Worm (Caenorhabditis elegans) whole organism, early embryonic: ENCODE results near the gene F02C9.2.

Experiments used
- B0310.2 ChIP-seq: sonication (generic microtip); optimal IDR thresholded peaks from 2 replicates; lab custom pipeline; 2016; ENCODE audit warnings: mild to moderate bottlenecking, missing genetic modification characterization, missing compliant biosample characterization
- F13C5.2 ChIP-seq: sonication (generic microtip); optimal IDR thresholded peaks from 2 replicates; lab custom pipeline; 2017; ENCODE audit warnings: mild to moderate bottlenecking, missing genetic modification characterization, inconsistent platforms, missing compliant biosample characterization
- aly-1 ChIP-seq: sonication (generic microtip); optimal IDR thresholded peaks from 2 replicates; lab custom pipeline; 2016; ENCODE audit warnings: missing genetic modification characterization, missing compliant biosample characterization
- ama-1 ChIP-seq: fragments of 150-350 bp; optimal IDR thresholded peaks from 2 replicates; lab custom pipeline; 2014
- ceh-13 ChIP-seq: fragments of 200-800 bp; sonication (Bioruptor generic); optimal IDR thresholded peaks from 2 replicates; lab custom pipeline; 2018; ENCODE audit warnings: mild to moderate bottlenecking, missing genetic modification characterization, missing compliant biosample characterization
- ceh-36 ChIP-seq: sonication (generic microtip); optimal IDR thresholded peaks from 2 replicates; lab custom pipeline; 2016; ENCODE audit warnings: missing genetic modification characterization, inconsistent platforms, missing compliant biosample characterization
- ets-7 ChIP-seq: sonication (generic microtip); optimal IDR thresholded peaks from 2 replicates; lab custom pipeline; 2016; ENCODE audit warnings: missing genotype, missing genetic modification characterization, missing compliant biosample characterization
- flt-1 ChIP-seq: fragments of 200-800 bp; sonication (Bioruptor generic); IDR thresholded peaks from 2 replicates; pipeline ENCODE4 v1.3.6; 2022; ENCODE audit warnings: missing genetic modification characterization, missing compliant biosample characterization
- hmbx-1 ChIP-seq: sonication (generic microtip); optimal IDR thresholded peaks from 2 replicates; lab custom pipeline; 2016; ENCODE audit warnings: mild to moderate bottlenecking, missing genetic modification characterization, missing compliant biosample characterization
- hmg-4 ChIP-seq: fragments of 200-800 bp; sonication (Bioruptor generic); optimal IDR thresholded peaks from 2 replicates; lab custom pipeline; 2018; ENCODE audit warnings: mild to moderate bottlenecking, missing genetic modification characterization, missing compliant biosample characterization
- hnd-1 ChIP-seq: sonication (generic microtip); optimal IDR thresholded peaks from 2 replicates; lab custom pipeline; 2016; ENCODE audit warnings: missing genetic modification characterization, missing compliant biosample characterization
- pes-1 ChIP-seq: fragments of 200-800 bp; sonication (Bioruptor generic); IDR thresholded peaks from 2 replicates; pipeline ENCODE4 v1.3.6; 2022; ENCODE audit warnings: missing genetic modification reagents, missing genetic modification characterization, missing compliant biosample characterization
- scrt-1 ChIP-seq: fragments of 200-800 bp; sonication (Bioruptor generic); IDR thresholded peaks from 2 replicates; pipeline ENCODE4 v1.3.6; 2022; ENCODE audit warnings: missing genetic modification characterization, missing compliant biosample characterization
- sea-1 ChIP-seq: fragments of 200-800 bp; sonication (Bioruptor generic); conservative IDR thresholded peaks from 2 replicates; pipeline ENCODE4 v1.3.6; 2022; ENCODE audit warnings: missing genetic modification characterization, missing compliant biosample characterization
- tbx-11 ChIP-seq: fragments of 200-800 bp; sonication (Bioruptor generic); IDR thresholded peaks from 2 replicates; pipeline ENCODE4 v1.3.6; 2022; ENCODE audit warnings: missing genetic modification characterization, missing compliant biosample characterization
- tbx-37 ChIP-seq: fragments of 200-800 bp; sonication (Bioruptor generic); conservative IDR thresholded peaks from 2 replicates; pipeline ENCODE4 v1.3.6; 2022; ENCODE audit warnings: missing genetic modification reagents, missing genetic modification characterization, missing compliant biosample characterization
- tra-4 ChIP-seq: sonication (generic microtip); optimal IDR thresholded peaks from 2 replicates; lab custom pipeline; 2017; ENCODE audit warnings: missing genetic modification characterization, missing compliant biosample characterization

Gene F02C9.2

DNA sequence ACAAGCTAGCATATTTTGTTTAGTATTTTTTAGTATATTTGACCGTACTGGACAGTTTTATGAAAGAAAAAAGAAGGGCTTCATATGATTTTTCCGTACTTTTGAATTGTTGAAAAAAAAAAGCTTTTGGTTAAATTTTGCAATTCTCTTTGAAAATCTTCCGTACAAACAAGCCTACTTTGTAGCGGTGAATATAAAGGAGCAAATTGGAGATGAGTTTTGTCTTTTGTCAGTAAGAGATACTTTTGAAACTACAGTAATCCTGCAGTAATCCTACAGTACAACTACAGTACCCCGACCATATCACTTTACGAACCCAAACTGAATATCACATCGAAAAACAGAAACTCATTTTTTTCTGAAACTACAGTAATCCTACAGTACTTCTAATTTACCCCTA is 11.1 kb upstream of the F02C9.2 start:
- TF ChIP-seq B0310.2 = no peak
- TF ChIP-seq ceh-36 = no peak
- no peak for TF ChIP-seq tbx-37
- TF ChIP-seq tbx-11 (GFP tag; lab: Robert Waterston, UW) = no peak
- TF ChIP-seq pes-1 = no peak
- TF ChIP-seq ceh-13 (GFP tag; lab: Kevin White, UChicago) = no peak
- no peak for TF ChIP-seq ama-1 (lab: Kevin White, UChicago)
- TF ChIP-seq flt-1 = no peak
- no peak for TF ChIP-seq hmbx-1 (tag; lab: Kevin White, UChicago)
- no peak for TF ChIP-seq aly-1 (tag; lab: Kevin White, UChicago)
- TF ChIP-seq sea-1 (GFP tag; lab: Robert Waterston, UW) = no peak
- no peak for TF ChIP-seq hnd-1 (tag; lab: Kevin White, UChicago)

DNA sequence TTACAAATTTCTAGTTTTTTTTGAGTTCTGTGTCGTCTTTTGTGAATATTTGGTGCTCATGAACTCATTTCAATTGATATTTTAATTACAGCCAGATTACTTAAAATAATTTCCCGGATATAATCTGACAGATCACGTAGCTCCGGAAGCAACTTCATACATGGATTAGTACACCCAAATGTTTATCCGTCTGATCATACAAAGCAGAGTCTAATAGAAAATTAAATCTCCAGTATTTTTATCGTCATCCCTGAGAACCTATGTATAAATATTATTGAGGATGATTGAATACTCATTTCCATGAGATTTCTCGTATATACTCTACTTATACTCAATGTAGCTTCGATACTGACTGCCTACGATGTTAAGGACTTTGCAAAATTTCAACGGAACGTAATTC is 8.6 kb upstream of the F02C9.2 start, which contains the start of gene Y73C8C.12:
TSS of gene Y73C8C.12 (plus strand) at position 301 of the 400 bp plus-strand sequence.
- TF ChIP-seq hmg-4 (GFP tag; lab: Kevin White, UChicago) (no peak), pes-1 (no peak), ets-7 (no peak), hnd-1 (tag; lab: Kevin White, UChicago) (no peak), scrt-1 (GFP tag; lab: Robert Waterston, UW) (no peak), flt-1 (no peak), tra-4 (tag; lab: Kevin White, UChicago) (no peak)

DNA sequence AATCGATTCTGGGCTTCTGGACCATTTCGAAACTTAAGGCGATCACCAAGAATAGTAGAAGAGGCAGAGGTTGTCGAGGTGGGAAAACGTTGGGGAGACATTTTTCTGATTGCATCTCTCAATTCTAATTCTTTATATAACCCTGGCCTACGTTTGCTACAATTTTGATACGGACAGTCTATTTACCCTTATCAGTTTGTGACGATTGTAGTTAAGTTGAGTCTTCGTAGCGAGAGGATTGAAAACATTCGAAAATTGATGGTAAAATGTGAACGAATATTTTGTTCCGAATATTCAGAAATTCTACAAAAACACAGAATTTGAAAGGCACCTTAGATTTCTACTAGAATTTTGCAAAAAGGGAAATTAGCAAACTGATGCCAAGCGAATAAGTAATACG is 5.8 kb upstream of the F02C9.2 start, which contains the start of gene Y73C8C.10:
TSS of gene Y73C8C.10 (minus strand) at position 101 of the 400 bp plus-strand sequence.
- TF ChIP-seq tbx-11 (GFP tag; lab: Robert Waterston, UW) (no peak), hmbx-1 (tag; lab: Kevin White, UChicago) (no peak), ceh-36 (no peak), pes-1 (no peak), F13C5.2 (tag; lab: Kevin White, UChicago) (no peak), ama-1 (lab: Kevin White, UChicago) (no peak), flt-1 (no peak), tra-4 (tag; lab: Kevin White, UChicago) (no peak), hnd-1 (tag; lab: Kevin White, UChicago) (no peak), sea-1 (GFP tag; lab: Robert Waterston, UW) (no peak), ceh-13 (GFP tag; lab: Kevin White, UChicago) (no peak), aly-1 (tag; lab: Kevin White, UChicago) (no peak), hmg-4 (GFP tag; lab: Kevin White, UChicago) (no peak), scrt-1 (GFP tag; lab: Robert Waterston, UW) (no peak)

DNA sequence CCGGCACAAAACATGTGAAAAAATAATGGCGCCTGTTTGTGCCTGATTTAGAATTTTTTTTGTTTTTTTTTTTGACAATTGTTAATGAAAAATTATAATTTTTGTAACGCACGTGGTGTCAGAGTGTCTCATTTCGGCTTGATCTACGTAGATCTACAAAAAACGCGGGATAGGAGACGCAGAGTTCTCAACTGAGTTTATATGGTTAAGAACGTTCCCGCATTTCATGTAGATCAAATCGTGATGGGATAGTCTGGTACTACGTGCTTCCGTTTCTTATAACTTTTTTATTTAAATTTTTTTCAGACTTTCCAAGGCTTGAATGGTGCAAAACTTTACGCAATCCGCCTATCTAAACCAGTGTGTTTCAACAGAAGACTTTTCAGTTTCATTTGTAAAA is 4.7 kb upstream of the F02C9.2 start, which contains the start of gene tat-6:
TSS of gene tat-6 (plus strand) at position 301 of the 400 bp plus-strand sequence.
- TF ChIP-seq tbx-37 = no peak
- TF ChIP-seq ets-7 = no peak
- no peak for TF ChIP-seq ceh-36
- TF ChIP-seq scrt-1 (GFP tag; lab: Robert Waterston, UW) = no peak
- no peak for TF ChIP-seq F13C5.2 (tag; lab: Kevin White, UChicago)
- no peak for TF ChIP-seq flt-1
- TF ChIP-seq aly-1 (tag; lab: Kevin White, UChicago) = no peak
- TF ChIP-seq ama-1 (lab: Kevin White, UChicago) = no peak
- no peak for TF ChIP-seq hmbx-1 (tag; lab: Kevin White, UChicago)
- no peak for TF ChIP-seq hnd-1 (tag; lab: Kevin White, UChicago)
- no peak for TF ChIP-seq B0310.2
- no peak for TF ChIP-seq pes-1
- TF ChIP-seq ceh-13 (GFP tag; lab: Kevin White, UChicago) = no peak
- TF ChIP-seq hmg-4 (GFP tag; lab: Kevin White, UChicago) = no peak
- no peak for TF ChIP-seq sea-1 (GFP tag; lab: Robert Waterston, UW)
- no peak for TF ChIP-seq tbx-11 (GFP tag; lab: Robert Waterston, UW)
- TF ChIP-seq tra-4 (tag; lab: Kevin White, UChicago) = no peak

DNA sequence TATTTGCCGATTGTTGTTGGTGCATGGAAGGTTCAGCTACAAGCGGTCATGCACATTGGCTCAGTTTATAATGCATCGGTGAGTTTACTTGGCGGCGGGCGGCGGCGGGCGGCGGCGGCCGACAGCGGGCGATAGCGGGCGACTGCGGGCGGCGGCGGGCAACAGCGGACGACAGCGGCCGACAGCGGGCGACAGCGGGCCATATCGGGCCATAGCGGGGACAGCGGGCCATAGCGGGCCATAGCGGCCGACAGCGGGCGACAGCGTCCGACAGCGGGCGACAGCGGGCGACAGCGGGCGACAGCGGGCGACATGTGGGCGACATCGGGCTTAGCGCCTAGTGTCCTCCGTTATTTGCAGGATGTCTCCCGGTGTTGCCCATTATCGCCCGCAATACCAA is 1.4 kb upstream of the F02C9.2 start:
- 0 out of 2 replicates have a peak, but pooled peaks have one; percentile 30 for TF ChIP-seq pes-1
- no peak for TF ChIP-seq ceh-36
- no peak for TF ChIP-seq ceh-13 (GFP tag; lab: Kevin White, UChicago)
- no peak for TF ChIP-seq tra-4 (tag; lab: Kevin White, UChicago)

DNA sequence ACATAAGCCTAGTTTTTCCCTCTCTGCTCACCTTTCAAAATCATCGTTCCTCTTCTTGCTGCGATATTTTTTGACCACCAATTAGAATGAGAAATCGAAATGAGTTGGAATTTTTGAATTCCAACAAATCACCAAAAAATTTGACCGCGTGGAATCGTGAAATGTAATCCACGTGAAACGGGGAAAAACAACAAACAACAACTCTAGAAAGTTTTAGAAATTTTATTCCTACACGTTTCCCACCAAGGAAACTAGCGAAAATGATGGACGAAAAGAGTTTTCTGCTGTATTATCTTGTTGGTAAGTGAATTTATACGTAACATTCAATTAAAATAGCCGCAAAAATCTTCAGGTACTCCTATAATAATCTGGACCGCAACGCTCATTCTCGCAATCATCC is 5.0 kb downstream of the F02C9.2 start, which contains the start of the genes irld-3 and F02C9.1:
TSS of gene irld-3 (minus strand) at position 101 of the 400 bp plus-strand sequence.
TSS of gene F02C9.1 (plus strand) at position 216 of the 400 bp plus-strand sequence.
- TF ChIP-seq ceh-36 (no peak), tbx-37 (no peak), tbx-11 (GFP tag; lab: Robert Waterston, UW) (no peak), ama-1 (lab: Kevin White, UChicago) (no peak)

DNA sequence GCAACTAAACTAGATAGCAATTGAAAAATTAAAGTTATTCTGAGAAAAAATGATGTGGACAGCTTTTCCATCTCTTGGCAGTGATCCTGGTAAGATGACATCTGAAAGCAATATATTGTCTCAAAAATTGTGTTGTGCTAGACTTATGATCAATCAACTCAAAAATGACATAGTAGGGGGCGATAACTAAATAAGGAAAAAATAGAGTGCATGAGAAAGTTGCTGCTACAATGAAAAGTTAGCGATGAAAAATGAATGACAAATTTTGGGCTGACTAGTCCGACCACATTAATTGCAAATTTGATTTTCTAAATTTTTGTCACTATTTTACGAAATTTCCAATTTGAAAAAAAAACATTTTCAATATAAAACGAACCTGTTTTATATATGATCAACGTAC is 7.7 kb downstream of the F02C9.2 start, which contains the start of gene srab-9:
TSS of gene srab-9 (minus strand) at position 101 of the 400 bp plus-strand sequence.
- TF ChIP-seq ceh-13 (GFP tag; lab: Kevin White, UChicago) (no peak), tbx-37 (no peak)

DNA sequence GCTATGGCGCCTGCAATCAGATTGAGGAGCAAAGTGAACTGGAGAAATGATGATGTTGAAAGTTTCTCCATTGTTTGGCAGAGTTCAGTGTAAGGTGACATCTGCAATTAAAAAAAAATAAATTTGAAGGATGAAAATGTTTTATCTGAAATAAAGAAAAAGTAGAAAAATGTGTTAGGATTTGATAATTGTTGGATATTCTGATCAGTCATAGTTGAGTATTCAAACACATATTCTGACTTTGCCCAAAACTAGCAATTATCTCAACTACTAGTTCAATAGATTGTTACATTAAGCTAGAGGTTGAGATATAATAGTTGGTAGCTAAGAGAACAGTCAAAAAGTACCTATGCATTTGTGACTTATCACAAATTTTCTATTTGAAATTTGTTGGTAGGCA is 11.0 kb downstream of the F02C9.2 start, which contains the start of gene srab-10:
TSS of gene srab-10 (minus strand) at position 101 of the 400 bp plus-strand sequence.
- TF ChIP-seq ets-7 = no peak
- TF ChIP-seq hmbx-1 (tag; lab: Kevin White, UChicago) = no peak
- TF ChIP-seq ama-1 (lab: Kevin White, UChicago) = no peak

DNA sequence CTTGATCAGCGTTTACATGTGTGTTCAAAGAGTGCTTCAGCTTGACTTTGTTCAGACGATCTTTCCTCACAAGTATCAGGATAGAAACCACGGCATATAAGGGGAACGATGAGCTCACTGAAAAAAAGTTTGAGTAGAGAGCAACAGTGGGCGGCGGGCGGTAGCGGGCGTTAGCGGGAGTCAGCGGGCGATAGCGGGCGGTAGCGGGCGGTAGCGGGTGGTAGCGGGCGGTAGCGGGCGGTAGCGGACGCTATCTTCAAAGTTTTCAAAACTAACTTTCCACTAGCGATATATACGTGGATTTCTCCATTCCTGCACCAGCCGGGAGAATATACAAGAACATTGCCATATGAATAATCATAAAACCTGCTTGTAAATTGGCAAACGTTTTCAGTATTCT is 11.7 kb downstream of the F02C9.2 start:
- no peak for TF ChIP-seq scrt-1 (GFP tag; lab: Robert Waterston, UW)
- no peak for TF ChIP-seq tbx-37
- no peak for TF ChIP-seq sea-1 (GFP tag; lab: Robert Waterston, UW)
- TF ChIP-seq ceh-36 = no peak
- TF ChIP-seq F13C5.2 (tag; lab: Kevin White, UChicago) = no peak
- TF ChIP-seq ets-7 = no peak
- TF ChIP-seq B0310.2 = no peak
- no peak for TF ChIP-seq tra-4 (tag; lab: Kevin White, UChicago)
- no peak for TF ChIP-seq aly-1 (tag; lab: Kevin White, UChicago)
- TF ChIP-seq hmbx-1 (tag; lab: Kevin White, UChicago) = no peak
- TF ChIP-seq flt-1 = no peak
